Worm (Caenorhabditis elegans): ENCODE measurements around the gene dnj-18.

Gene dnj-18

ce11 chrIII:4693281-4693680 lies 4.6 kb upstream of the dnj-18 start, which contains the start of gene nifk-1:
Gene nifk-1, minus strand, starts transcription at chrIII:4693307.
- peak; percentile 8 for TF ChIP-seq R02D3.7 (tag; optimal IDR thresholded peaks at IDR 0.05)
- TF ChIP-seq hmg-11 (tag; optimal IDR thresholded peaks at IDR 0.05) = peak; percentile 74
- TF ChIP-seq ztf-11 (tag; optimal IDR thresholded peaks at IDR 0.05) = no peak
- TF ChIP-seq nhr-25 (tag; optimal IDR thresholded peaks at IDR 0.05) = peak; percentile 54
- TF ChIP-seq lin-15B (tag; optimal IDR thresholded peaks at IDR 0.05) = peak; percentile 70
- no peak for TF ChIP-seq skn-1 (tag; optimal IDR thresholded peaks at IDR 0.05)
- peak; percentile 80 for TF ChIP-seq snpc-4 (tag; optimal IDR thresholded peaks at IDR 0.05)
- TF ChIP-seq lin-39 (tag; optimal IDR thresholded peaks at IDR 0.05) = peak; percentile 55
- TF ChIP-seq pqm-1 (tag; optimal IDR thresholded peaks at IDR 0.05) = peak; percentile 12
- TF ChIP-seq ama-1 (optimal IDR thresholded peaks at IDR 0.05) = peak; percentile 1
- TF ChIP-seq sea-2 (GFP tag; optimal IDR thresholded peaks at IDR 0.05) = no peak
- peak; percentile 67 for TF ChIP-seq elt-2 (tag; optimal IDR thresholded peaks at IDR 0.05)
- peak; percentile 8 for TF ChIP-seq ceh-28 (tag; optimal IDR thresholded peaks at IDR 0.05)
- TF ChIP-seq nhr-43 (tag; optimal IDR thresholded peaks at IDR 0.05; ENCODE audit: poor library complexity, severe bottlenecking) = peak; percentile 6
- TF ChIP-seq pha-4 (tag; optimal IDR thresholded peaks at IDR 0.05) = peak; percentile 86
- TF ChIP-seq nhr-23 (tag; optimal IDR thresholded peaks at IDR 0.05) = peak; percentile 80
- peak; percentile 65 for TF ChIP-seq nfya-1 (tag; optimal IDR thresholded peaks at IDR 0.05; ENCODE audit: insufficient read depth)
- TF ChIP-seq ceh-9 (tag; optimal IDR thresholded peaks at IDR 0.05) = no peak
- TF ChIP-seq jun-1 (tag; optimal IDR thresholded peaks at IDR 0.05) = peak; percentile 64

- TF ChIP-seq elt-3 (tag; optimal IDR thresholded peaks at IDR 0.05) = no peak
- TF ChIP-seq jun-1 (tag; optimal IDR thresholded peaks at IDR 0.05) = no peak
Measured at ce11 chrIII:4693695-4694094, 4.2 kb upstream of the dnj-18 start, which contains the start of gene T04A8.8. Gene T04A8.8, plus strand, starts transcription at chrIII:4693995.

ce11 chrIII:4695057-4695456 lies 2.9 kb upstream of the dnj-18 start, which contains the start of gene T04A8.7:
Gene T04A8.7, plus strand, starts transcription at chrIII:4695357.
- TF ChIP-seq nfya-1 (tag; optimal IDR thresholded peaks at IDR 0.05; ENCODE audit: insufficient read depth) (no peak), unc-62 (GFP tag; optimal IDR thresholded peaks at IDR 0.05) (no peak), skn-1 (tag; optimal IDR thresholded peaks at IDR 0.05) (no peak), hmg-11 (tag; optimal IDR thresholded peaks at IDR 0.05) (no peak), elt-2 (tag; optimal IDR thresholded peaks at IDR 0.05) (no peak), nhr-76 (tag; optimal IDR thresholded peaks at IDR 0.05) (no peak), nhr-28 (tag; optimal IDR thresholded peaks at IDR 0.05) (no peak), egl-5 (tag; optimal IDR thresholded peaks at IDR 0.05) (no peak), pha-4 (tag; optimal IDR thresholded peaks at IDR 0.05) (no peak), mdl-1 (tag; optimal IDR thresholded peaks at IDR 0.05) (no peak), unc-39 (tag; optimal IDR thresholded peaks at IDR 0.05) (no peak), ceh-28 (tag; optimal IDR thresholded peaks at IDR 0.05) (no peak), ama-1 (optimal IDR thresholded peaks at IDR 0.05) (no peak), ceh-82 (tag; optimal IDR thresholded peaks at IDR 0.05) (no peak), aly-2 (tag; optimal IDR thresholded peaks at IDR 0.05) (no peak), lsy-12 (tag; optimal IDR thresholded peaks at IDR 0.05) (no peak), daf-12 (tag; optimal IDR thresholded peaks at IDR 0.05) (no peak)

ce11 chrIII:4696903-4697302 lies 1.0 kb upstream of the dnj-18 start:
- TF ChIP-seq mml-1 (tag; optimal IDR thresholded peaks at IDR 0.05) = no peak
- TF ChIP-seq nhr-28 (tag; optimal IDR thresholded peaks at IDR 0.05) = no peak
- TF ChIP-seq nhr-12 (tag; optimal IDR thresholded peaks at IDR 0.05) = no peak
- TF ChIP-seq skn-1 (tag; optimal IDR thresholded peaks at IDR 0.05) = no peak
- no peak for TF ChIP-seq egl-27 (tag; optimal IDR thresholded peaks at IDR 0.05)
- TF ChIP-seq egl-5 (tag; optimal IDR thresholded peaks at IDR 0.05) = no peak
- no peak for TF ChIP-seq pha-4 (tag; optimal IDR thresholded peaks at IDR 0.05)
- TF ChIP-seq sea-2 (GFP tag; optimal IDR thresholded peaks at IDR 0.05) = no peak
- no peak for TF ChIP-seq tbx-2 (tag; optimal IDR thresholded peaks at IDR 0.05)
- no peak for TF ChIP-seq fkh-2 (tag; optimal IDR thresholded peaks at IDR 0.05)
- TF ChIP-seq nhr-23 (tag; optimal IDR thresholded peaks at IDR 0.05) = no peak
- no peak for TF ChIP-seq unc-62 (GFP tag; optimal IDR thresholded peaks at IDR 0.05)
- no peak for TF ChIP-seq nhr-11 (tag; optimal IDR thresholded peaks at IDR 0.05)
- TF ChIP-seq fos-1 (tag; optimal IDR thresholded peaks at IDR 0.05) = no peak
- no peak for TF ChIP-seq ceh-28 (tag; optimal IDR thresholded peaks at IDR 0.05)
- no peak for TF ChIP-seq fkh-10 (GFP tag; optimal IDR thresholded peaks at IDR 0.05)
